Worm (Caenorhabditis elegans) whole organism, L1 larva: ENCODE results near the gene his-6.
A peak's percentile ranks its signal among the peaks of the same experiment; 100 is the strongest.

ENCODE experiments used
- C04F5.9 ChIP-seq: sonication (generic microtip); optimal IDR thresholded peaks from 2 replicates; lab custom pipeline; 2016; ENCODE audit warnings: missing genetic modification characterization, missing compliant biosample characterization
- C16A3.4 ChIP-seq: fragments of 150-350 bp; optimal IDR thresholded peaks from 2 replicates; lab custom pipeline; 2014; ENCODE audit warnings: missing biosample characterization, missing genetic modification characterization
- F16B12.6 ChIP-seq: fragments of 150-350 bp; optimal IDR thresholded peaks from 2 replicates; lab custom pipeline; 2014; ENCODE audit warnings: missing biosample characterization, missing genetic modification characterization
- Y116A8C.19 ChIP-seq: sonication (generic microtip); optimal IDR thresholded peaks from 2 replicates; lab custom pipeline; 2016; ENCODE audit warnings: missing compliant biosample characterization, missing genetic modification characterization, borderline replicate concordance
- aly-2 ChIP-seq: fragments of 150-350 bp; optimal IDR thresholded peaks from 2 replicates; lab custom pipeline; 2014; ENCODE audit warnings: missing biosample characterization, missing genetic modification characterization
- ama-1 ChIP-seq: fragments of 150-350 bp; optimal IDR thresholded peaks from 2 replicates; lab custom pipeline; 2014
- ceh-63 ChIP-seq: fragments of 200-800 bp; sonication (Bioruptor generic); optimal IDR thresholded peaks from 2 replicates; lab custom pipeline; 2018; ENCODE audit warnings: mild to moderate bottlenecking, missing genetic modification characterization, missing compliant biosample characterization
- ceh-82 ChIP-seq, 3 experiments: fragments of 150-350 bp in 1 of 3; sonication (generic microtip) in 2 of 3; optimal IDR thresholded peaks; 2 replicates each; lab custom pipeline; 2014 to 2017; ENCODE audit warnings: missing biosample characterization in 3 of 3, missing genetic modification characterization in 3 of 3
- dpl-1 ChIP-seq, 3 experiments: fragments of 150-350 bp in 2 of 3; sonication (generic microtip) in 1 of 3; optimal IDR thresholded peaks; 2 replicates each; lab custom pipeline; 2014 to 2017; ENCODE audit warnings: missing biosample characterization in 3 of 3, missing genetic modification characterization in 3 of 3, missing genetic modification reagents in 3 of 3
- dsc-1 ChIP-seq: sonication (generic microtip); optimal IDR thresholded peaks from 2 replicates; lab custom pipeline; 2016; ENCODE audit warnings: mild to moderate bottlenecking, missing genetic modification characterization, missing compliant biosample characterization
- efl-1 ChIP-seq, 4 experiments: fragments of 150-350 bp; optimal IDR thresholded peaks in 3 of 4; peaks in 1 of 4; 1 replicate in 1 of 4; 2 replicates in 3 of 4; lab custom pipeline; 2014; ENCODE audit warnings: missing biosample characterization in 2 of 4, missing genetic modification characterization in 2 of 4, missing genetic modification reagents in 2 of 4
- elt-3 ChIP-seq, 6 experiments: fragments of 150-350 bp in 1 of 6; sonication (generic microtip); optimal IDR thresholded peaks; 2 replicates each; lab custom pipeline; 2017 to 2018; ENCODE audit warnings: missing biosample characterization in 6 of 6, missing genetic modification characterization in 6 of 6, inconsistent platforms in 1 of 6
- fkh-4 ChIP-seq: sonication (generic microtip); optimal IDR thresholded peaks from 2 replicates; lab custom pipeline; 2016; ENCODE audit warnings: missing compliant biosample characterization, missing genetic modification characterization, borderline replicate concordance
- fkh-8 ChIP-seq: sonication (generic microtip); optimal IDR thresholded peaks from 2 replicates; lab custom pipeline; 2016; ENCODE audit warnings: mild to moderate bottlenecking, missing genetic modification characterization, missing compliant biosample characterization
- grh-1 ChIP-seq: fragments of 200-800 bp; sonication (Bioruptor generic); IDR thresholded peaks from 2 replicates; pipeline ENCODE4 v1.3.6; 2022; ENCODE audit warnings: missing genetic modification reagents, missing genetic modification characterization, missing compliant biosample characterization
- hlh-4 ChIP-seq: sonication (generic microtip); optimal IDR thresholded peaks from 2 replicates; lab custom pipeline; 2016; ENCODE audit warnings: mild to moderate bottlenecking, missing genetic modification characterization, missing compliant biosample characterization
- irx-1 ChIP-seq: sonication (generic microtip); optimal IDR thresholded peaks from 2 replicates; lab custom pipeline; 2016; ENCODE audit warnings: missing genetic modification characterization, missing compliant biosample characterization
- jun-1 ChIP-seq: fragments of 150-350 bp; optimal IDR thresholded peaks from 2 replicates; lab custom pipeline; 2014; ENCODE audit warnings: missing biosample characterization, missing genetic modification reagents, missing genetic modification characterization
- lin-13 ChIP-seq: fragments of 150-350 bp; optimal IDR thresholded peaks from 2 replicates; lab custom pipeline; 2014; ENCODE audit warnings: missing biosample characterization, missing genetic modification reagents, missing genetic modification characterization
- lin-35 ChIP-seq, 2 experiments: fragments of 150-350 bp; optimal IDR thresholded peaks; 2 replicates each; lab custom pipeline; 2014; ENCODE audit warnings: missing biosample characterization in 2 of 2, missing genetic modification characterization in 2 of 2, missing genetic modification reagents in 2 of 2
- lsy-2 ChIP-seq, 2 experiments: fragments of 150-350 bp; optimal IDR thresholded peaks; 2 replicates each; lab custom pipeline; 2014; ENCODE audit warnings: missing biosample characterization in 2 of 2, missing genetic modification characterization in 2 of 2
- mdl-1 ChIP-seq, 2 experiments: fragments of 150-350 bp; optimal IDR thresholded peaks; 2 replicates each; lab custom pipeline; 2014 to 2017; ENCODE audit warnings: missing biosample characterization in 2 of 2, missing genetic modification characterization in 2 of 2, inconsistent platforms in 1 of 2
- mep-1 ChIP-seq: fragments of 150-350 bp; optimal IDR thresholded peaks from 2 replicates; lab custom pipeline; 2014; ENCODE audit warnings: missing biosample characterization, missing genetic modification characterization
- nhr-20 ChIP-seq: sonication (generic microtip); optimal IDR thresholded peaks from 2 replicates; lab custom pipeline; 2016; ENCODE audit warnings: mild to moderate bottlenecking, missing genetic modification characterization, missing compliant biosample characterization
- nhr-237 ChIP-seq: fragments of 150-350 bp; optimal IDR thresholded peaks from 2 replicates; lab custom pipeline; 2014; ENCODE audit warnings: missing biosample characterization, missing genetic modification characterization
- nhr-71 ChIP-seq: sonication (generic microtip); optimal IDR thresholded peaks from 2 replicates; lab custom pipeline; 2016; ENCODE audit warnings: mild to moderate bottlenecking, missing genetic modification characterization, moderate library complexity, missing compliant biosample characterization
- nhr-85 ChIP-seq: sonication (generic microtip); peaks from one replicate; lab custom pipeline; 2016; ENCODE audit warnings: missing genetic modification characterization, inconsistent platforms, missing compliant biosample characterization
- pag-3 ChIP-seq: sonication (generic microtip); optimal IDR thresholded peaks from 2 replicates; lab custom pipeline; 2017; ENCODE audit warnings: missing genetic modification characterization, mild to moderate bottlenecking, missing compliant biosample characterization, antibody characterized with exemption, borderline replicate concordance; ENCODE audit not compliant: insufficient read depth
- rnt-1 ChIP-seq: sonication (generic microtip); optimal IDR thresholded peaks from 2 replicates; lab custom pipeline; 2016; ENCODE audit warnings: mild to moderate bottlenecking, missing genetic modification characterization, moderate library complexity, missing compliant biosample characterization
- skn-1 ChIP-seq: fragments of 150-350 bp; optimal IDR thresholded peaks from 2 replicates; lab custom pipeline; 2014; ENCODE audit warnings: missing biosample characterization, missing genetic modification characterization
- snu-23 ChIP-seq: sonication (generic microtip); optimal IDR thresholded peaks from 2 replicates; lab custom pipeline; 2016; ENCODE audit warnings: missing genetic modification characterization, missing compliant biosample characterization
- swsn-7 ChIP-seq: sonication (generic microtip); optimal IDR thresholded peaks from 2 replicates; lab custom pipeline; 2016; ENCODE audit warnings: missing genetic modification characterization, missing compliant biosample characterization
- tbx-2 ChIP-seq: sonication (generic microtip); optimal IDR thresholded peaks from 2 replicates; lab custom pipeline; 2016; ENCODE audit warnings: missing genetic modification characterization, missing compliant biosample characterization
- tlp-1 ChIP-seq: fragments of 150-350 bp; optimal IDR thresholded peaks from 2 replicates; lab custom pipeline; 2014; ENCODE audit warnings: missing biosample characterization, missing genetic modification characterization
- unc-62 ChIP-seq: fragments of 150-350 bp; optimal IDR thresholded peaks from 2 replicates; lab custom pipeline; 2014; ENCODE audit warnings: missing biosample characterization, missing genetic modification reagents, missing genetic modification characterization
- zip-4 ChIP-seq: fragments of 200-800 bp; sonication (Bioruptor generic); optimal IDR thresholded peaks from 2 replicates; lab custom pipeline; 2018; ENCODE audit warnings: mild to moderate bottlenecking, missing genetic modification characterization, moderate library complexity, missing compliant biosample characterization

his-6 gene

DNA sequence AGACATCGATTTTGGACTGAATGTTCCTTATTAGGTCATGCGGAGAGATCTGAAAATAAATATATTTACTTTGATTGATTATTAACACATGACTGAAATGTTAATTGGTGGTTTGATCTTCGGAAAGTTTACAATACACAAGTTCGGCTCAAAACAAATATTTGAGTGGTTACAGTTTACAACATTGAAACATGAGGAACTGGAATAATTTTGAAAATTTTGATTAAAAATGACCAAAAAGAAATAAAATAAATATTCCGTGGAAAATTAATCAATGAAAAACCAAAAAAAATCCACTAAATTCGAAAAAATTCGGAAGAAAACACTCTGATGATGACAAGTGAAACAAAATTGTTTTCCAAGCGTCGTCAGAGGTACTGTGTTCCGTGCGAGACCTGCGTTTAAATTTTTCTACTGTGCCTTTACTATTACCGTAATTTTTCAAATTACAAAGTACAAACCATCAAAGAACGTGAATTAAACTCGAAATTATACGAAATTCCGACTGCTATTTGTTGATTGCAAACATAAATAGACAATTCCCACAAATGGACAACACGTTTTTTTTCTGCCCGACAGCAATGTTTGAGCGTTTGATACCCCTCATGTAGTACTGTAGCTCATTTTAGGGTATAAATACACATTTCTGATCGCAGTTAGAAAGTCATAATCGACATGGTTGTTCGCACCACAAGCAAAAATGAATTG, 13.8 kb downstream of the his-6 start, which contains the start of the genes F45F2.11 and otpl-7:
TSS of gene F45F2.11 (minus strand) at position 51 of the 708 bp plus-strand sequence.
TSS of gene otpl-7 (plus strand) at position 658 of the 708 bp plus-strand sequence.
- TF ChIP-seq aly-2 (tag; lab: Kevin White, UChicago) (no peak), nhr-237 (tag; lab: Kevin White, UChicago) (no peak), nhr-85 (tag; lab: Kevin White, UChicago) (no peak), grh-1 (no peak), C16A3.4 (no peak), zip-4 (GFP tag; lab: Kevin White, UChicago) (no peak), hlh-4 (tag; lab: Kevin White, UChicago) (no peak), lin-13 (GFP tag; lab: Kevin White, UChicago) (no peak), mep-1 (tag; lab: Kevin White, UChicago) (no peak), fkh-8 (no peak), tbx-2 (tag; lab: Kevin White, UChicago) (no peak), C04F5.9 (tag; lab: Kevin White, UChicago) (no peak)

DNA sequence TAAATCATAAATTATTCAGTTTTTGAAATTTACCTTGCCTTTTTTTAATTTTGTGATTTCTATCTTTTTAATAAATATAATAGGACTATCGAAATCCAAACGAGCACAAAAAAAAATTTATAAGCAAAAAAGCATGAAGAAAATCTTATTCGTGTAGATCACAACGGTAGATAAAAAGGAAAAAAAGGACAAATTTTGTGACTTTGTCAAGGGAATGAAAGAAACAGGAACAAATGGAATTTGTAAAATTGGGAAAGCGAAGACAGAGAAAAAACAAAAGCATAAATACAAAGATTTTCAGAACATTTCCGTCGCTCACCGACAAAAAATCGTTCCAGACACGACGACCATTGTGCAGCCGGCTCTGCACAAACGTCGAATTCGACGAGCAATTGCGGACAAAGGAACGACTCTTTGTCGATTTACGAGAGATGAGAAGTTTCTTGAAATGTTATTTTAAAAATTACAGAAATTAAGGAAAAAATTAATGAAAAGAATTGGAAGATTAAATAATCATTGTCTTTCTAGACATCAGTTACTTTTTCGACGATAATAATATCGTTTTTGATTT, 15.9 kb downstream of the his-6 start, which contains the start of gene F45F2.10:
TSS of gene F45F2.10 (minus strand) at position 51 of the 571 bp plus-strand sequence.
- TF ChIP-seq F16B12.6 (tag; lab: Kevin White, UChicago) = peak; percentile 83
- TF ChIP-seq C16A3.4 = peak; percentile 33
- TF ChIP-seq ceh-63 = no peak
- TF ChIP-seq jun-1 (tag; lab: Kevin White, UChicago) = no peak
- peak; percentile 17 for TF ChIP-seq swsn-7 (tag; lab: Kevin White, UChicago)
- TF ChIP-seq nhr-20 = no peak
- TF ChIP-seq rnt-1 (tag; lab: Kevin White, UChicago) = peak; percentile 27
- TF ChIP-seq skn-1 (tag; lab: Kevin White, UChicago) = no peak
- no peak for TF ChIP-seq ama-1 (lab: Kevin White, UChicago)
- no peak for TF ChIP-seq tlp-1 (tag; lab: Kevin White, UChicago)
- TF ChIP-seq elt-3 (tag; optimal IDR thresholded peaks at IDR 0.05; lab: Kevin White, UChicago) = no peak
- TF ChIP-seq efl-1 (optimal IDR thresholded peaks at IDR 0.05; lab: Kevin White, UChicago) = peak; percentile 28 to 36
- peak; percentile 41 to 91 for TF ChIP-seq efl-1 (GFP tag; optimal IDR thresholded peaks at IDR 0.05 in 1 of 2; lab: Kevin White, UChicago)
- no peak for TF ChIP-seq irx-1 (tag; lab: Kevin White, UChicago)
- TF ChIP-seq Y116A8C.19 (tag; lab: Kevin White, UChicago) = no peak
- TF ChIP-seq lin-35 (GFP tag; optimal IDR thresholded peaks at IDR 0.05; lab: Kevin White, UChicago) = peak; percentile 29 to 51
- TF ChIP-seq dpl-1 (GFP tag; optimal IDR thresholded peaks at IDR 0.05; lab: Kevin White, UChicago) = peak in 2 of 3 experiments; percentile 29 to 33

DNA sequence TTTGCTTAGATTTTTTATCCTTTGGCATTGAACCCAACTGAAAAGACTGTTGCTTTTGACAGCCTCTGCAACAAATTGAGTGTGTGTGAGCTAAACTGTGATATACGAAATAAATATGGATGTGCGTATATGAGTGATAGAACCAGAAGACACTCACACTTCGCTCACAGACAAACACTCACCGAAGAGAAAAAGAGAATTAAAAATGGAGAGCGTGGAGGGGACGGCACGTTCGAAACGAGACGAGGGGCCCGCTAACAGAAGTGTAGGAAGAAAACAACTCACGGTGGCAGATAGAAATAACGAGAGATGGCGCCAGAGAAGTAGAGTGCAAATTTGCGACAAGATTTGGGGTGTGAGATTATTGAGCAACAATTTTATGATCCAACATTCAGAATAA, 16.5 kb downstream of the his-6 start:
- TF ChIP-seq nhr-71 (peak; percentile 32), F16B12.6 (tag; lab: Kevin White, UChicago) (peak; percentile 13), fkh-4 (tag; lab: Kevin White, UChicago) (no peak), rnt-1 (tag; lab: Kevin White, UChicago) (peak; percentile 46), ceh-82 (tag; optimal IDR thresholded peaks at IDR 0.05; lab: Kevin White, UChicago) (peak in 1 of 3 experiments; percentile 24), swsn-7 (tag; lab: Kevin White, UChicago) (peak; percentile 22), dsc-1 (tag; lab: Kevin White, UChicago) (peak; percentile 3), irx-1 (tag; lab: Kevin White, UChicago) (no peak), mdl-1 (tag; optimal IDR thresholded peaks at IDR 0.05; lab: Kevin White, UChicago) (peak in 1 of 2 experiments; percentile 36), lsy-2 (tag; optimal IDR thresholded peaks at IDR 0.05; lab: Kevin White, UChicago) (peak in 1 of 2 experiments; percentile 50), efl-1 (optimal IDR thresholded peaks at IDR 0.05; lab: Kevin White, UChicago) (peak; percentile 26 to 34), efl-1 (GFP tag; optimal IDR thresholded peaks at IDR 0.05 in 1 of 2; lab: Kevin White, UChicago) (no peak), zip-4 (GFP tag; lab: Kevin White, UChicago) (no peak), skn-1 (tag; lab: Kevin White, UChicago) (peak; percentile 35), unc-62 (no peak), snu-23 (peak; percentile 35), lin-35 (GFP tag; optimal IDR thresholded peaks at IDR 0.05; lab: Kevin White, UChicago) (peak in 1 of 2 experiments; percentile 44), nhr-20 (peak; percentile 4), pag-3 (tag; lab: Kevin White, UChicago) (peak; percentile 45), dpl-1 (GFP tag; optimal IDR thresholded peaks at IDR 0.05; lab: Kevin White, UChicago) (peak in 1 of 3 experiments; percentile 30)
